Worm (Caenorhabditis elegans) whole organism, early embryonic: Measurements from ENCODE around the gene Y81G3A.2.

ENCODE experiments used
- B0310.2 ChIP-seq: sonication (generic microtip); optimal IDR thresholded peaks from 2 replicates; lab custom pipeline; 2016; ENCODE audit warnings: mild to moderate bottlenecking, missing genetic modification characterization, missing compliant biosample characterization
- F13C5.2 ChIP-seq: sonication (generic microtip); optimal IDR thresholded peaks from 2 replicates; lab custom pipeline; 2017; ENCODE audit warnings: mild to moderate bottlenecking, missing genetic modification characterization, inconsistent platforms, missing compliant biosample characterization
- aly-1 ChIP-seq: sonication (generic microtip); optimal IDR thresholded peaks from 2 replicates; lab custom pipeline; 2016; ENCODE audit warnings: missing genetic modification characterization, missing compliant biosample characterization
- ama-1 ChIP-seq: fragments of 150-350 bp; optimal IDR thresholded peaks from 2 replicates; lab custom pipeline; 2014
- ceh-13 ChIP-seq: fragments of 200-800 bp; sonication (Bioruptor generic); optimal IDR thresholded peaks from 2 replicates; lab custom pipeline; 2018; ENCODE audit warnings: mild to moderate bottlenecking, missing genetic modification characterization, missing compliant biosample characterization
- ceh-36 ChIP-seq: sonication (generic microtip); optimal IDR thresholded peaks from 2 replicates; lab custom pipeline; 2016; ENCODE audit warnings: missing genetic modification characterization, inconsistent platforms, missing compliant biosample characterization
- ets-7 ChIP-seq: sonication (generic microtip); optimal IDR thresholded peaks from 2 replicates; lab custom pipeline; 2016; ENCODE audit warnings: missing genotype, missing genetic modification characterization, missing compliant biosample characterization
- flt-1 ChIP-seq: fragments of 200-800 bp; sonication (Bioruptor generic); IDR thresholded peaks from 2 replicates; pipeline ENCODE4 v1.3.6; 2022; ENCODE audit warnings: missing genetic modification characterization, missing compliant biosample characterization
- hmbx-1 ChIP-seq: sonication (generic microtip); optimal IDR thresholded peaks from 2 replicates; lab custom pipeline; 2016; ENCODE audit warnings: mild to moderate bottlenecking, missing genetic modification characterization, missing compliant biosample characterization
- hmg-4 ChIP-seq: fragments of 200-800 bp; sonication (Bioruptor generic); optimal IDR thresholded peaks from 2 replicates; lab custom pipeline; 2018; ENCODE audit warnings: mild to moderate bottlenecking, missing genetic modification characterization, missing compliant biosample characterization
- hnd-1 ChIP-seq: sonication (generic microtip); optimal IDR thresholded peaks from 2 replicates; lab custom pipeline; 2016; ENCODE audit warnings: missing genetic modification characterization, missing compliant biosample characterization
- pes-1 ChIP-seq: fragments of 200-800 bp; sonication (Bioruptor generic); IDR thresholded peaks from 2 replicates; pipeline ENCODE4 v1.3.6; 2022; ENCODE audit warnings: missing genetic modification reagents, missing genetic modification characterization, missing compliant biosample characterization
- scrt-1 ChIP-seq: fragments of 200-800 bp; sonication (Bioruptor generic); IDR thresholded peaks from 2 replicates; pipeline ENCODE4 v1.3.6; 2022; ENCODE audit warnings: missing genetic modification characterization, missing compliant biosample characterization
- sea-1 ChIP-seq: fragments of 200-800 bp; sonication (Bioruptor generic); conservative IDR thresholded peaks from 2 replicates; pipeline ENCODE4 v1.3.6; 2022; ENCODE audit warnings: missing genetic modification characterization, missing compliant biosample characterization
- tbx-11 ChIP-seq: fragments of 200-800 bp; sonication (Bioruptor generic); IDR thresholded peaks from 2 replicates; pipeline ENCODE4 v1.3.6; 2022; ENCODE audit warnings: missing genetic modification characterization, missing compliant biosample characterization
- tbx-37 ChIP-seq: fragments of 200-800 bp; sonication (Bioruptor generic); conservative IDR thresholded peaks from 2 replicates; pipeline ENCODE4 v1.3.6; 2022; ENCODE audit warnings: missing genetic modification reagents, missing genetic modification characterization, missing compliant biosample characterization
- tra-4 ChIP-seq: sonication (generic microtip); optimal IDR thresholded peaks from 2 replicates; lab custom pipeline; 2017; ENCODE audit warnings: missing genetic modification characterization, missing compliant biosample characterization

Y81G3A.2 gene

DNA sequence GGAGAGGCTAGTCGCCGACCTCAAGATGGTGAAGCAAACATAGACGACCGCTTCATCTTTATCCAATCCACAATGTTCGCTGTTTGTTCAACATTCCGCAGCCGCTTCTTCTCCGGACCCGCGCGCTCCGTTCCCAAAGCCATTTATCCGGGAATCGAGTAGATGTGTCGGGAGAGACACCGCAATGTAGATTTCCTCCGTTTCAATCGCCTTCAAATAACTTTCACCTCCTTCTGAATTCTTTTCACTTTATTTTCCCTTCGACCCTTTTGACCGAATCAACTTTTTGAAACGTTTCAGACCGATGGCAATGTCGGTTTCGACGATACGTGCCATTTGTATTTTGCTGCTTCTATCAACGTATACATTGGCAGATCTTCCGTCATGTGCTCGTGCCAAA, 27.0 kb downstream of the Y81G3A.2 start, which contains the start of gene pqn-32:
Gene pqn-32 (plus strand): TSS at position 301 of the 400 bp plus-strand sequence.
- TF ChIP-seq hmbx-1 (tag; lab: Kevin White, UChicago), result no peak
- TF ChIP-seq tbx-37 (GFP tag; lab: Robert Waterston, UW), result no peak
- no peak for TF ChIP-seq scrt-1 (GFP tag; lab: Robert Waterston, UW)
- TF ChIP-seq ceh-13, result no peak
- TF ChIP-seq sea-1 (GFP tag; lab: Robert Waterston, UW), result no peak
- no peak for TF ChIP-seq F13C5.2 (tag; lab: Kevin White, UChicago)
- no peak for TF ChIP-seq hnd-1
- no peak for TF ChIP-seq ama-1 (lab: Kevin White, UChicago)
- TF ChIP-seq hmg-4, result no peak
- TF ChIP-seq ets-7, result no peak
- no peak for TF ChIP-seq tra-4 (tag; lab: Kevin White, UChicago)
- no peak for TF ChIP-seq ceh-36 (tag; lab: Kevin White, UChicago)
- TF ChIP-seq aly-1, result no peak
- no peak for TF ChIP-seq flt-1 (GFP tag; lab: Robert Waterston, UW)
- TF ChIP-seq pes-1 (GFP tag; lab: Robert Waterston, UW), result no peak
- TF ChIP-seq B0310.2, result no peak
- no peak for TF ChIP-seq tbx-11 (GFP tag; lab: Robert Waterston, UW)

DNA sequence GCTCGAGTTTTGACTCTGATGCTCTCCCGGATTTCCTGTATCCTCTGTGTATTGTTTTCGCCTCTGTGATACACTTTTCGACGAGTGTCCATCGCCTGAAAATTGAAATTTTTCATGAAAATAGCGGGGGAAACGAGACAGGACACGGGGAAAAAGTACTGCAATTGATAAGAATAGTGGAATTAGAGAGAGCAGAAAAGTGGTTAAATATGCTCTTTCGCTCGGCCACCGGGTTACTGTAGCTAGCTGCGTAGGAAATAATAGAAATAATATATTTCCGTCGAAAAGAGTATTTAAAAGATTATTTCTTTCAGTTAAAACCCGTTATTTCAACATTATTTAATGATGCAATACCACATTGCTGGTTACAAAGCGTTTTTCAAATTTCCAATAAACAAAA, 36.0 kb downstream of the Y81G3A.2 start, which contains the start of gene rict-1:
Gene rict-1 (minus strand): TSS at position 101 of the 400 bp plus-strand sequence.
- no peak for TF ChIP-seq B0310.2
- no peak for TF ChIP-seq F13C5.2 (tag; lab: Kevin White, UChicago)
- TF ChIP-seq scrt-1 (GFP tag; lab: Robert Waterston, UW), result no peak
- TF ChIP-seq ama-1 (lab: Kevin White, UChicago), result no peak
- TF ChIP-seq flt-1 (GFP tag; lab: Robert Waterston, UW), result no peak
- TF ChIP-seq hnd-1, result no peak
- TF ChIP-seq tra-4 (tag; lab: Kevin White, UChicago), result no peak
- no peak for TF ChIP-seq ceh-36 (tag; lab: Kevin White, UChicago)
- TF ChIP-seq hmbx-1 (tag; lab: Kevin White, UChicago), result no peak

DNA sequence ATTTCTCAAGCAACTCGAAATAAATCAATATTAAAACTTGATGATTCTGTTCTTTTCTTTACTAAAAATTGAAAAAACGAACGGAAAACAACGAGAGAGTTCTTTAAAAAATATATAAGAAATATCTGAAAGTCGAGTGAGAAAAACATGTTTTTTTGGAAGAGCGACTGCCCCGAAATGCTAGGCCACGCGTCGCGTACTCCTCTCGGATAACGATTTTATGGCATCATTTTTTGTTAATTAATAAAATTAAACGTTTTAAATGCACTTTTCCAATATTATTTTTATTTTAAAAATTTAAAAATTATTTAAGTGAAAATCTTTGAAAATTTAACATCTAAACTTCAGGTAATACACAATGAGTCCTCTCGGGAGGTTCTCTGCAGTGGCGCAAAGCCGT, 36.4 kb downstream of the Y81G3A.2 start, which contains the start of gene gfm-1:
Gene gfm-1 (plus strand): TSS at position 349 of the 400 bp plus-strand sequence.
- TF ChIP-seq hnd-1 (no peak), sea-1 (GFP tag; lab: Robert Waterston, UW) (no peak), scrt-1 (GFP tag; lab: Robert Waterston, UW) (no peak), flt-1 (GFP tag; lab: Robert Waterston, UW) (0 out of 2 replicates have a peak, but pooled peaks have one; percentile 25), B0310.2 (no peak), tbx-11 (GFP tag; lab: Robert Waterston, UW) (no peak), tbx-37 (GFP tag; lab: Robert Waterston, UW) (peak; percentile 69; the same call in 1 of the 2 replicates), F13C5.2 (tag; lab: Kevin White, UChicago) (no peak), ceh-36 (tag; lab: Kevin White, UChicago) (no peak), pes-1 (GFP tag; lab: Robert Waterston, UW) (peak; percentile 65), aly-1 (no peak), ama-1 (lab: Kevin White, UChicago) (no peak), tra-4 (tag; lab: Kevin White, UChicago) (no peak), ceh-13 (peak; percentile 12), hmbx-1 (tag; lab: Kevin White, UChicago) (no peak), ets-7 (no peak), hmg-4 (no peak)

- no peak for TF ChIP-seq sea-1 (GFP tag; lab: Robert Waterston, UW)
- no peak for TF ChIP-seq hmbx-1 (tag; lab: Kevin White, UChicago)
- no peak for TF ChIP-seq ama-1 (lab: Kevin White, UChicago)
- TF ChIP-seq tbx-37 (GFP tag; lab: Robert Waterston, UW), result no peak
Observed at ce11 chrII:13122720-13123119, 42.0 kb downstream of the Y81G3A.2 start, which contains the start of gene bath-45. Gene bath-45, plus strand, starts transcription at chrII:13123020.

DNA sequence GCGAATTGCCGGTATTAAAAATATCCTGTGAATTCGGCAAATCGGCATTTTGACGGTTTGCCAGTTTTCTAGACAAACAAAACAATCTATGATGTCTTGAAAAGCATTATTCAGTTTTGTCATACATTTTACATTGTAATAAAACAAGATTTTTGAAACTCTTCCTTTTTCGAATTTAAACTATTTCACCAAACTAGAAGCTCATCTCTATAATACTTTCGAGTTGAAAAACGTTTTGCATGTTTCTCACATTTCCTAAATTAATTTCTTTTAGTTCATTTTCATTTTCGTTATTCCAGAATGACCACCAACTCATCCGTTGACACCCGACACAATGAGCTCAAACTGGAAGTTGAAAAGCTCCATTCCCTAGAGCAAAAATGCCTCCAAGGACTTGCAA, 48.9 kb downstream of the Y81G3A.2 start, which contains the start of gene F29C12.6:
Gene F29C12.6 (plus strand): TSS at position 301 of the 400 bp plus-strand sequence.
- no peak for TF ChIP-seq tra-4 (tag; lab: Kevin White, UChicago)
- TF ChIP-seq ama-1 (lab: Kevin White, UChicago), result no peak
- TF ChIP-seq sea-1 (GFP tag; lab: Robert Waterston, UW), result no peak
- TF ChIP-seq F13C5.2 (tag; lab: Kevin White, UChicago), result no peak
- no peak for TF ChIP-seq hmg-4
- no peak for TF ChIP-seq pes-1 (GFP tag; lab: Robert Waterston, UW)
- TF ChIP-seq B0310.2, result no peak
- TF ChIP-seq flt-1 (GFP tag; lab: Robert Waterston, UW), result no peak
- no peak for TF ChIP-seq ceh-36 (tag; lab: Kevin White, UChicago)
- no peak for TF ChIP-seq tbx-11 (GFP tag; lab: Robert Waterston, UW)
- no peak for TF ChIP-seq aly-1

DNA sequence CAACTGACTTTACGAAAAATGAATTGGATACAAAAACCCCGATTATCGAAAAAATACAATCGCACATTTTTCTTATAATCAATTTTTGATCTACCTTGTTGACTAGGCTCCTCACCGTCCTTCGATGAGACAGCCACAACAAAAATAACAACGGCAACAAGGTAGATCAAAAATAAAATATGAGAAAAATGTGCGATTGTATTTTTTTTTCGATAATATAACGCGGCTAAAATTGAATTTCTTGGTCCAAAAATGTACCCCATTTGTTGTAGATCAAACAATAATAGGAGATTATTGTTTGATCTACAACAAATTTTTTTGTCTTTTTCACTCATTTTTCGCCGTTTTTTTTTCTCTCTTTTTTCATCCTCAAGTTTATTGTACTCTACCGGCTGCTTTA, 49.9 kb downstream of the Y81G3A.2 start:
- TF ChIP-seq F13C5.2 (tag; lab: Kevin White, UChicago) (no peak), ceh-36 (tag; lab: Kevin White, UChicago) (no peak), ceh-13 (no peak), tbx-37 (GFP tag; lab: Robert Waterston, UW) (no peak), tbx-11 (GFP tag; lab: Robert Waterston, UW) (no peak), B0310.2 (no peak), flt-1 (GFP tag; lab: Robert Waterston, UW) (no peak)
